Worm (Caenorhabditis elegans) whole organism, L4/young adult: ENCODE measurements around the gene cdr-1.
"Not testable (repeated sequence)": the region's sequence is repeated elsewhere in the genome, so short reads cannot be mapped to it uniquely, and the experiment has no call there.

Experiments used
- W03F9.2 ChIP-seq: fragments of 150-350 bp; optimal IDR thresholded peaks from 2 replicates; lab custom pipeline; 2014; ENCODE audit warnings: missing biosample characterization, missing genetic modification characterization
- dao-5 ChIP-seq: sonication (generic microtip); optimal IDR thresholded peaks from 2 replicates; lab custom pipeline; 2016; ENCODE audit warnings: missing genotype, missing genetic modification characterization, moderate library complexity, missing compliant biosample characterization
- him-1 ChIP-seq: sonication (generic microtip); optimal IDR thresholded peaks from 2 replicates; lab custom pipeline; 2016; ENCODE audit warnings: missing genotype, missing genetic modification reagents, missing genetic modification characterization, missing compliant biosample characterization

The cdr-1 gene

ce11 chrV:15897696-15898095 is 23.4 kb upstream of the cdr-1 start, which contains the start of gene str-60:
Gene str-60, plus strand, starts transcription at chrV:15897996.
- TF ChIP-seq W03F9.2 (tag; lab: Kevin White, UChicago) (no peak), him-1 (tag; lab: Kevin White, UChicago) (no peak), dao-5 (tag; lab: Kevin White, UChicago) (no peak)

ce11 chrV:15899696-15900095 is 21.4 kb upstream of the cdr-1 start, which contains the start of gene T06C12.14:
Gene T06C12.14, plus strand, starts transcription at chrV:15899996.
- no peak for TF ChIP-seq W03F9.2 (tag; lab: Kevin White, UChicago)
- no peak for TF ChIP-seq dao-5 (tag; lab: Kevin White, UChicago)
- no peak for TF ChIP-seq him-1 (tag; lab: Kevin White, UChicago)

- no peak for TF ChIP-seq him-1 (tag; lab: Kevin White, UChicago)
- no peak for TF ChIP-seq dao-5 (tag; lab: Kevin White, UChicago)
- no peak for TF ChIP-seq W03F9.2 (tag; lab: Kevin White, UChicago)
These were observed 20.5 kb upstream of the cdr-1 start for ce11 chrV:15900564-15900963.

ce11 chrV:15905530-15905929 is 15.6 kb upstream of the cdr-1 start, which contains the start of the genes F35E8.1 and F35E8.2:
Gene F35E8.1, minus strand, starts transcription at chrV:15905630.
Gene F35E8.2, plus strand, starts transcription at chrV:15905661.
- TF ChIP-seq W03F9.2, him-1, dao-5 (tag; lab: Kevin White, UChicago): not testable (repeated sequence)

ce11 chrV:15911848-15912247 is 9.3 kb upstream of the cdr-1 start, which contains the start of gene F35E8.6:
Gene F35E8.6, plus strand, starts transcription at chrV:15912148.
- no peak for TF ChIP-seq him-1 (tag; lab: Kevin White, UChicago)
- TF ChIP-seq dao-5 (tag; lab: Kevin White, UChicago), result no peak
- no peak for TF ChIP-seq W03F9.2 (tag; lab: Kevin White, UChicago)

- TF ChIP-seq W03F9.2 (tag; lab: Kevin White, UChicago), result no peak
- TF ChIP-seq dao-5 (tag; lab: Kevin White, UChicago), result no peak
- TF ChIP-seq him-1 (tag; lab: Kevin White, UChicago), result no peak
These were observed 8.4 kb upstream of the cdr-1 start for ce11 chrV:15912677-15913076.

- no peak for TF ChIP-seq dao-5 (tag; lab: Kevin White, UChicago)
- no peak for TF ChIP-seq him-1 (tag; lab: Kevin White, UChicago)
- no peak for TF ChIP-seq W03F9.2 (tag; lab: Kevin White, UChicago)
These were observed 7.4 kb upstream of the cdr-1 start, which contains the start of gene F35E8.7 for ce11 chrV:15913714-15914113. Gene F35E8.7, plus strand, starts transcription at chrV:15914014.

- TF ChIP-seq dao-5 (tag; lab: Kevin White, UChicago) (no peak), him-1 (tag; lab: Kevin White, UChicago) (no peak), W03F9.2 (tag; lab: Kevin White, UChicago) (no peak)
These were observed 6.3 kb upstream of the cdr-1 start for ce11 chrV:15914774-15915173.

ce11 chrV:15915307-15915706 is 5.8 kb upstream of the cdr-1 start:
- TF ChIP-seq him-1 (tag; lab: Kevin White, UChicago) (no peak), W03F9.2 (tag; lab: Kevin White, UChicago) (no peak), dao-5 (tag; lab: Kevin White, UChicago) (no peak)

ce11 chrV:15915919-15916318 is 5.2 kb upstream of the cdr-1 start, which contains the start of gene gst-38:
Gene gst-38, minus strand, starts transcription at chrV:15916070.
- no peak for TF ChIP-seq W03F9.2 (tag; lab: Kevin White, UChicago)
- no peak for TF ChIP-seq him-1 (tag; lab: Kevin White, UChicago)
- no peak for TF ChIP-seq dao-5 (tag; lab: Kevin White, UChicago)

ce11 chrV:15917458-15917857 is 3.7 kb upstream of the cdr-1 start, which contains the start of gene F35E8.9:
Gene F35E8.9, minus strand, starts transcription at chrV:15917558.
- TF ChIP-seq dao-5 (tag; lab: Kevin White, UChicago) (no peak), him-1 (tag; lab: Kevin White, UChicago) (no peak), W03F9.2 (tag; lab: Kevin White, UChicago) (no peak)

- TF ChIP-seq him-1 (tag; lab: Kevin White, UChicago), result no peak
- TF ChIP-seq dao-5 (tag; lab: Kevin White, UChicago), result no peak
- no peak for TF ChIP-seq W03F9.2 (tag; lab: Kevin White, UChicago)
These were observed 836 bp upstream of the cdr-1 start, which contains the start of gene F35E8.10 for ce11 chrV:15920273-15920672. Gene F35E8.10, minus strand, starts transcription at chrV:15920373.

ce11 chrV:15922979-15923378 is 1.9 kb downstream of the cdr-1 start, which contains the start of gene F35E8.13:
Gene F35E8.13, plus strand, starts transcription at chrV:15923279.
- TF ChIP-seq W03F9.2 (tag; lab: Kevin White, UChicago) (no peak), dao-5 (tag; lab: Kevin White, UChicago) (no peak), him-1 (tag; lab: Kevin White, UChicago) (no peak)

- TF ChIP-seq dao-5 (tag; lab: Kevin White, UChicago) (no peak), him-1 (tag; lab: Kevin White, UChicago) (no peak), W03F9.2 (tag; lab: Kevin White, UChicago) (no peak)
These were observed 3.2 kb downstream of the cdr-1 start, which contains the start of gene nhr-108 for ce11 chrV:15924307-15924706. Gene nhr-108, minus strand, starts transcription at chrV:15924472.
